Worm (Caenorhabditis elegans): ENCODE data around the gene clec-141.
A peak's percentile ranks its signal among the peaks of the same experiment; 100 is the strongest.

ce11 chrII:5449219-5449618 lies 41.8 kb upstream of the clec-141 start:
- TF ChIP-seq lin-35 (GFP tag; optimal IDR thresholded peaks at IDR 0.05): no peak
- TF ChIP-seq ztf-4 (tag; optimal IDR thresholded peaks at IDR 0.05): no peak
- TF ChIP-seq unc-130 (tag; optimal IDR thresholded peaks at IDR 0.05): no peak
- no peak for TF ChIP-seq blmp-1 (tag; optimal IDR thresholded peaks at IDR 0.05)
- no peak for TF ChIP-seq nhr-237 (tag; optimal IDR thresholded peaks at IDR 0.05)
- no peak for TF ChIP-seq mep-1 (tag; optimal IDR thresholded peaks at IDR 0.05)
- TF ChIP-seq unc-86 (tag; optimal IDR thresholded peaks at IDR 0.05): no peak
- TF ChIP-seq rnt-1 (tag; optimal IDR thresholded peaks at IDR 0.05): peak; percentile 72
- no peak for TF ChIP-seq lsy-2 (tag; optimal IDR thresholded peaks at IDR 0.05)
- peak in 1 of 2 experiments; percentile 6 for TF ChIP-seq efl-1 (optimal IDR thresholded peaks at IDR 0.05)
- no peak for TF ChIP-seq efl-1 (GFP tag; optimal IDR thresholded peaks at IDR 0.05 in 1 of 2)
- TF ChIP-seq lin-14 (GFP tag; optimal IDR thresholded peaks at IDR 0.05): peak; percentile 59
- TF ChIP-seq unc-62 (GFP tag; optimal IDR thresholded peaks at IDR 0.05): no peak
- TF ChIP-seq C04F5.9 (tag; optimal IDR thresholded peaks at IDR 0.05): no peak
- TF ChIP-seq fkh-10 (GFP tag; optimal IDR thresholded peaks at IDR 0.05): no peak

All from whole organism, L1 larva.